Worm (Caenorhabditis elegans): ENCODE results near the gene cccp-1.

DNA sequence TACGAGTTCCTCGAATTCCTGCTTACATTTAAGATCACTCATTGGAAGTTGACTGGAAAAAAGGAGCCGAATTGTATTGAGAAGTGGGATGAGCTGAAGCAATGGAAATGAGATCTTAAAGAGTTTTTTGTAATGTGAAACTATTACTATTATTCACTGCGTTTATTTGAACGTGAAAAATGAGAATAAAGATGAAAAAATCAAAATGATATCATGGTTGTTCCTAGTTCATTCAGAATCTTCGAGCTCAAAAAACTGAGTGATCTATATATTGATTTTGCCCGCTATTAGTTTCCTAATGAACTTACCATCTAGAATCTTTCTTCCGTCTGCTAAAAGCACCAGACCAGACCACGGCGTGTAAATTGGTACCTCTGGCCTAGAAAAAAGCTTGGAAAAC, 35.7 kb upstream of the cccp-1 start:
- no peak for TF ChIP-seq snpc-4 (tag; optimal IDR thresholded peaks at IDR 0.05)
- TF ChIP-seq aha-1 (tag; optimal IDR thresholded peaks at IDR 0.05): no peak
- no peak for TF ChIP-seq grh-1 (GFP tag; IDR thresholded peaks at IDR 0.05)
- TF ChIP-seq tlp-1 (tag; optimal IDR thresholded peaks at IDR 0.05): no peak
- TF ChIP-seq zag-1 (tag; optimal IDR thresholded peaks at IDR 0.05): no peak
- TF ChIP-seq fos-1 (tag; optimal IDR thresholded peaks at IDR 0.05): no peak
- TF ChIP-seq ztf-11 (tag; optimal IDR thresholded peaks at IDR 0.05): no peak
- TF ChIP-seq ama-1 (optimal IDR thresholded peaks at IDR 0.05): no peak
